Worm (Caenorhabditis elegans) whole organism, L1 larva: ENCODE measurements around the gene ZK512.10.

Source experiments
- Y116A8C.19 ChIP-seq: sonication (generic microtip); optimal IDR thresholded peaks from 2 replicates; lab custom pipeline; 2016; ENCODE audit warnings: missing compliant biosample characterization, missing genetic modification characterization, borderline replicate concordance
- elt-3 ChIP-seq, 6 experiments: fragments of 150-350 bp in 1 of 6; sonication (generic microtip); optimal IDR thresholded peaks; 2 replicates each; lab custom pipeline; 2017 to 2018; ENCODE audit warnings: missing biosample characterization in 6 of 6, missing genetic modification characterization in 6 of 6, inconsistent platforms in 1 of 6
- fos-1 ChIP-seq: fragments of 150-350 bp; optimal IDR thresholded peaks from 2 replicates; lab custom pipeline; 2014; ENCODE audit warnings: missing biosample characterization, missing genetic modification characterization
- nhr-11 ChIP-seq: fragments of 150-350 bp; optimal IDR thresholded peaks from 2 replicates; lab custom pipeline; 2014; ENCODE audit warnings: missing biosample characterization, missing genetic modification characterization
- nhr-237 ChIP-seq: fragments of 150-350 bp; optimal IDR thresholded peaks from 2 replicates; lab custom pipeline; 2014; ENCODE audit warnings: missing biosample characterization, missing genetic modification characterization
- unc-62 ChIP-seq: fragments of 150-350 bp; optimal IDR thresholded peaks from 2 replicates; lab custom pipeline; 2014; ENCODE audit warnings: missing biosample characterization, missing genetic modification reagents, missing genetic modification characterization

- TF ChIP-seq nhr-11 (tag; lab: Kevin White, UChicago) (no peak), Y116A8C.19 (tag; lab: Kevin White, UChicago) (no peak), unc-62 (GFP tag; lab: Kevin White, UChicago) (no peak), nhr-237 (tag; lab: Kevin White, UChicago) (no peak), elt-3 (tag; optimal IDR thresholded peaks at IDR 0.05; lab: Kevin White, UChicago) (no peak), fos-1 (tag; lab: Kevin White, UChicago) (no peak)
Measured at ce11 chrIII:9177874-9178273, 47.2 kb downstream of the ZK512.10 start.
